Worm (Caenorhabditis elegans): Measurements from ENCODE around the gene msd-2.

ce11 chrIV:10063941-10064340 is 35.1 kb downstream of the msd-2 start:
- TF ChIP-seq unc-62 (GFP tag; optimal IDR thresholded peaks at IDR 0.05) (no peak), M03D4.4 (tag; optimal IDR thresholded peaks at IDR 0.05) (no peak), ces-1 (GFP tag; optimal IDR thresholded peaks at IDR 0.05) (no peak), lsy-2 (tag; optimal IDR thresholded peaks at IDR 0.05) (no peak), cnd-1 (tag; optimal IDR thresholded peaks at IDR 0.05) (no peak), nhr-28 (tag; optimal IDR thresholded peaks at IDR 0.05) (no peak), flh-1 (GFP tag; optimal IDR thresholded peaks at IDR 0.05) (no peak), nhr-237 (tag; optimal IDR thresholded peaks at IDR 0.05) (no peak), snpc-4 (tag; optimal IDR thresholded peaks at IDR 0.05) (no peak), lin-13 (tag; optimal IDR thresholded peaks at IDR 0.05) (no peak), nhr-12 (tag; optimal IDR thresholded peaks at IDR 0.05) (no peak), bed-3 (GFP tag; optimal IDR thresholded peaks at IDR 0.05) (no peak), pha-4 (tag; optimal IDR thresholded peaks at IDR 0.05) (no peak), elt-3 (tag; optimal IDR thresholded peaks at IDR 0.05) (no peak)

All from whole organism, mixed stage, embryonic.